Worm (Caenorhabditis elegans): Measurements from ENCODE around the gene sre-14.
A peak's percentile ranks its signal among the peaks of the same experiment; 100 is the strongest.

Gene sre-14

DNA sequence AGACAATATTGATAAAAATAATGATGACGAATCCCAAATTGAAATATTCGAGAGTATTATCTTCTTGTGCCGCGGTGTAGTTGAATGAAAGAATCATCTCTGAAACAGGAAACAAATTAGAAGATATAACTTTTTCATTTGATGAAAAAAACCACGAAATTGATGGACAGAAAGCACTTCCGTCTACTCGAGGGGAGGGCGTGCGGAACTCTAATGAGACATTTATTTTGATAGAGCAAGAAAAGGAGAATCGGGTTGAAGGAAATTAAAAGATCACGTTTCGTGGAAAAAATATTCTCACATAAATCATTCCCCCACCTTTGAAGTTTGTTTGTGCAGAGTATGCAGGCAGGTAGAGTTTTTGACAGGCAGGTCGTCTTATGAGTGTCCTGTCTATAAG lies at the start of gene sre-14:
Gene sre-14 (minus strand): TSS at position 101 of the 400 bp plus-strand sequence.
- TF ChIP-seq ztf-16 (tag; optimal IDR thresholded peaks at IDR 0.05), result no peak
- TF ChIP-seq pha-4 (tag; optimal IDR thresholded peaks at IDR 0.05), result no peak
- TF ChIP-seq pqm-1 (tag; optimal IDR thresholded peaks at IDR 0.05), result no peak
- no peak for TF ChIP-seq hlh-8 (tag; optimal IDR thresholded peaks at IDR 0.05)
- no peak for TF ChIP-seq rnt-1 (tag; optimal IDR thresholded peaks at IDR 0.05)
- TF ChIP-seq tbx-7 (tag; optimal IDR thresholded peaks at IDR 0.05), result no peak
- TF ChIP-seq ceh-31 (tag; optimal IDR thresholded peaks at IDR 0.05), result no peak
- TF ChIP-seq lin-11 (tag; optimal IDR thresholded peaks at IDR 0.05), result no peak
- TF ChIP-seq odd-2 (tag; optimal IDR thresholded peaks at IDR 0.05), result no peak
- TF ChIP-seq sox-4 (tag; optimal IDR thresholded peaks at IDR 0.05), result no peak
- no peak for TF ChIP-seq ahr-1 (tag; optimal IDR thresholded peaks at IDR 0.05)
- TF ChIP-seq ceh-9 (tag; optimal IDR thresholded peaks at IDR 0.05), result no peak
- TF ChIP-seq ceh-19 (GFP tag; optimal IDR thresholded peaks at IDR 0.05), result no peak
- no peak for TF ChIP-seq ceh-2 (tag; optimal IDR thresholded peaks at IDR 0.05)
- TF ChIP-seq K09A11.1 (tag; optimal IDR thresholded peaks at IDR 0.05; ENCODE audit: insufficient read depth), result no peak
- no peak for TF ChIP-seq ceh-45 (GFP tag; IDR thresholded peaks at IDR 0.05)

ce11 chrIV:12307720-12308119 lies 46.5 kb upstream of the sre-14 start, which contains the start of gene oac-57:
Gene oac-57, minus strand, starts transcription at chrIV:12307820.
- TF ChIP-seq pax-1 (tag; optimal IDR thresholded peaks at IDR 0.05) (no peak), hlh-13 (GFP tag; optimal IDR thresholded peaks at IDR 0.05) (no peak), K09A11.1 (tag; optimal IDR thresholded peaks at IDR 0.05; ENCODE audit: insufficient read depth) (no peak), sdc-2 (tag; optimal IDR thresholded peaks at IDR 0.05) (no peak), elt-2 (tag; optimal IDR thresholded peaks at IDR 0.05) (no peak), elt-4 (tag; optimal IDR thresholded peaks at IDR 0.05) (no peak), mec-3 (tag; optimal IDR thresholded peaks at IDR 0.05; ENCODE audit: borderline replicate concordance) (no peak)

ce11 chrIV:12305956-12306355 lies 44.7 kb upstream of the sre-14 start:
- TF ChIP-seq ceh-18 (tag; optimal IDR thresholded peaks at IDR 0.05) (no peak), ceh-22 (tag; optimal IDR thresholded peaks at IDR 0.05) (no peak), ahr-1 (tag; optimal IDR thresholded peaks at IDR 0.05) (no peak), elt-2 (tag; optimal IDR thresholded peaks at IDR 0.05) (peak; percentile 31), C38D4.7 (GFP tag; optimal IDR thresholded peaks at IDR 0.05) (no peak)

DNA sequence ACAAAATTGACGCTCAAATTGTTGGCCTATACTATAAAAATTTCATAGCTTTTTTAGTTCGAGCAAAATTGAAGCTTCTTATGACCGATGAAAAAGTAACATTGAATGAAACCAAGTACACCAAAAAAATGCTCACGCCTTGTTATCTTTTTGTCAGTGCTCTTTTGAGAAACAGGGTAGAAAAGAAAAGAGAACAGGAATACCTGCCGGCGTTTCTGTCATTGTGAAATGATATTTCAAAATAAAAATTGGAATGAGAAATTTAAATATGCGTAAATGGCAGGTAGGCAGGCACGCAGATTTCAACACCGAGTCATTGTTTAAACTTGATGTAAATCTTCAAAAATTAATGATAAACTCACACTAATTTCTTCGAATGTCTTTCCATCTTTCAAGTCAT lies 43.5 kb upstream of the sre-14 start:
- no peak for TF ChIP-seq elt-4 (tag; optimal IDR thresholded peaks at IDR 0.05)

DNA sequence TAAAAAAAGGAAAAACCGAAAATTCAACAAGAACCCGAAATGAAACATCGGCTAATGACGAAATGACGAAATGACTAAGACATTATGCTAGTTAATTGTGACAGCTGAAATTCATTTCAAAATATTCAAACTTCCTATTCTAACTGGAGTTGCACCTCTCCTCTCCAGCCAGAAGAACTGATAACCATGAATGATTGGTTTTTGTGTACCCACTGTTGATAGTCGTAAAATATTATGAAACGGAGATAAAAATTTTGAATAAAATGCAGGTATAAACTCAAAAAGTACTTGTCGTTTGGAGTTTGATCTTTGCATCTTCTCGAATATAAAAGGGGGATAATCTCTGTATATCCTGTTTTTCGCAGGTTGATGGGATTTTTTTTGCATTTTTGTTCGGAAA lies 41.6 kb upstream of the sre-14 start:
- no peak for TF ChIP-seq che-1 (tag; optimal IDR thresholded peaks at IDR 0.05)
- no peak for TF ChIP-seq K02D7.2 (tag; optimal IDR thresholded peaks at IDR 0.05)
- TF ChIP-seq syd-9 (tag; optimal IDR thresholded peaks at IDR 0.05), result no peak
- TF ChIP-seq hlh-6 (tag; optimal IDR thresholded peaks at IDR 0.05), result no peak
- TF ChIP-seq pag-3 (tag; optimal IDR thresholded peaks at IDR 0.05; ENCODE audit: borderline replicate concordance), result no peak
- TF ChIP-seq nfya-1 (tag; optimal IDR thresholded peaks at IDR 0.05), result no peak
- no peak for TF ChIP-seq unc-42 (tag; optimal IDR thresholded peaks at IDR 0.05)
- TF ChIP-seq ref-2 (tag; optimal IDR thresholded peaks at IDR 0.05), result no peak
- TF ChIP-seq ahr-1 (tag; optimal IDR thresholded peaks at IDR 0.05), result no peak
- no peak for TF ChIP-seq pha-2 (tag; optimal IDR thresholded peaks at IDR 0.05)
- TF ChIP-seq ceh-6 (GFP tag; optimal IDR thresholded peaks at IDR 0.05), result no peak

All from whole organism, late embryonic.